Worm (Caenorhabditis elegans) whole organism, early embryonic: ENCODE measurements around the gene T07D4.5.

Experiments used
- B0310.2 ChIP-seq: sonication (generic microtip); optimal IDR thresholded peaks from 2 replicates; lab custom pipeline; 2016; ENCODE audit warnings: mild to moderate bottlenecking, missing genetic modification characterization, missing compliant biosample characterization
- F13C5.2 ChIP-seq: sonication (generic microtip); optimal IDR thresholded peaks from 2 replicates; lab custom pipeline; 2017; ENCODE audit warnings: mild to moderate bottlenecking, missing genetic modification characterization, inconsistent platforms, missing compliant biosample characterization
- aly-1 ChIP-seq: sonication (generic microtip); optimal IDR thresholded peaks from 2 replicates; lab custom pipeline; 2016; ENCODE audit warnings: missing genetic modification characterization, missing compliant biosample characterization
- ama-1 ChIP-seq: fragments of 150-350 bp; optimal IDR thresholded peaks from 2 replicates; lab custom pipeline; 2014
- ceh-13 ChIP-seq: fragments of 200-800 bp; sonication (Bioruptor generic); optimal IDR thresholded peaks from 2 replicates; lab custom pipeline; 2018; ENCODE audit warnings: mild to moderate bottlenecking, missing genetic modification characterization, missing compliant biosample characterization
- ceh-36 ChIP-seq: sonication (generic microtip); optimal IDR thresholded peaks from 2 replicates; lab custom pipeline; 2016; ENCODE audit warnings: missing genetic modification characterization, inconsistent platforms, missing compliant biosample characterization
- ets-7 ChIP-seq: sonication (generic microtip); optimal IDR thresholded peaks from 2 replicates; lab custom pipeline; 2016; ENCODE audit warnings: missing genotype, missing genetic modification characterization, missing compliant biosample characterization
- flt-1 ChIP-seq: fragments of 200-800 bp; sonication (Bioruptor generic); IDR thresholded peaks from 2 replicates; pipeline ENCODE4 v1.3.6; 2022; ENCODE audit warnings: missing genetic modification characterization, missing compliant biosample characterization
- hmbx-1 ChIP-seq: sonication (generic microtip); optimal IDR thresholded peaks from 2 replicates; lab custom pipeline; 2016; ENCODE audit warnings: mild to moderate bottlenecking, missing genetic modification characterization, missing compliant biosample characterization
- hmg-4 ChIP-seq: fragments of 200-800 bp; sonication (Bioruptor generic); optimal IDR thresholded peaks from 2 replicates; lab custom pipeline; 2018; ENCODE audit warnings: mild to moderate bottlenecking, missing genetic modification characterization, missing compliant biosample characterization
- hnd-1 ChIP-seq: sonication (generic microtip); optimal IDR thresholded peaks from 2 replicates; lab custom pipeline; 2016; ENCODE audit warnings: missing genetic modification characterization, missing compliant biosample characterization
- pes-1 ChIP-seq: fragments of 200-800 bp; sonication (Bioruptor generic); IDR thresholded peaks from 2 replicates; pipeline ENCODE4 v1.3.6; 2022; ENCODE audit warnings: missing genetic modification reagents, missing genetic modification characterization, missing compliant biosample characterization
- scrt-1 ChIP-seq: fragments of 200-800 bp; sonication (Bioruptor generic); IDR thresholded peaks from 2 replicates; pipeline ENCODE4 v1.3.6; 2022; ENCODE audit warnings: missing genetic modification characterization, missing compliant biosample characterization
- sea-1 ChIP-seq: fragments of 200-800 bp; sonication (Bioruptor generic); conservative IDR thresholded peaks from 2 replicates; pipeline ENCODE4 v1.3.6; 2022; ENCODE audit warnings: missing genetic modification characterization, missing compliant biosample characterization
- tbx-11 ChIP-seq: fragments of 200-800 bp; sonication (Bioruptor generic); IDR thresholded peaks from 2 replicates; pipeline ENCODE4 v1.3.6; 2022; ENCODE audit warnings: missing genetic modification characterization, missing compliant biosample characterization
- tbx-37 ChIP-seq: fragments of 200-800 bp; sonication (Bioruptor generic); conservative IDR thresholded peaks from 2 replicates; pipeline ENCODE4 v1.3.6; 2022; ENCODE audit warnings: missing genetic modification reagents, missing genetic modification characterization, missing compliant biosample characterization
- tra-4 ChIP-seq: sonication (generic microtip); optimal IDR thresholded peaks from 2 replicates; lab custom pipeline; 2017; ENCODE audit warnings: missing genetic modification characterization, missing compliant biosample characterization

Gene T07D4.5

ce11 chrII:8856524-8856923 is 27.6 kb downstream of the T07D4.5 start:
- no peak for TF ChIP-seq aly-1
- no peak for TF ChIP-seq tra-4 (tag; lab: Kevin White, UChicago)
- no peak for TF ChIP-seq scrt-1 (GFP tag; lab: Robert Waterston, UW)
- no peak for TF ChIP-seq sea-1
- no peak for TF ChIP-seq flt-1
- TF ChIP-seq hmg-4: no peak

ce11 chrII:8854874-8855273 is 29.3 kb downstream of the T07D4.5 start:
- TF ChIP-seq hnd-1 (tag; lab: Kevin White, UChicago) (no peak), F13C5.2 (tag; lab: Kevin White, UChicago) (no peak), hmg-4 (no peak), tbx-11 (GFP tag; lab: Robert Waterston, UW) (no peak), hmbx-1 (no peak), tbx-37 (no peak), ceh-36 (no peak), scrt-1 (GFP tag; lab: Robert Waterston, UW) (no peak), flt-1 (no peak)

- TF ChIP-seq hmg-4 (no peak), B0310.2 (tag; lab: Kevin White, UChicago) (no peak), F13C5.2 (tag; lab: Kevin White, UChicago) (no peak), sea-1 (no peak), ceh-13 (GFP tag; lab: Kevin White, UChicago) (no peak), hmbx-1 (no peak), tbx-37 (no peak), flt-1 (no peak), aly-1 (no peak), tra-4 (tag; lab: Kevin White, UChicago) (no peak), tbx-11 (GFP tag; lab: Robert Waterston, UW) (no peak)
Observed at ce11 chrII:8853960-8854359, 30.2 kb downstream of the T07D4.5 start.

ce11 chrII:8853238-8853637 is 30.9 kb downstream of the T07D4.5 start:
- no peak for TF ChIP-seq tra-4 (tag; lab: Kevin White, UChicago)
- TF ChIP-seq aly-1: no peak
- TF ChIP-seq F13C5.2 (tag; lab: Kevin White, UChicago): no peak
- no peak for TF ChIP-seq pes-1 (GFP tag; lab: Robert Waterston, UW)
- no peak for TF ChIP-seq hnd-1 (tag; lab: Kevin White, UChicago)
- no peak for TF ChIP-seq tbx-11 (GFP tag; lab: Robert Waterston, UW)
- TF ChIP-seq scrt-1 (GFP tag; lab: Robert Waterston, UW): no peak
- no peak for TF ChIP-seq hmg-4
- no peak for TF ChIP-seq ets-7
- TF ChIP-seq ceh-36: no peak
- no peak for TF ChIP-seq sea-1
- TF ChIP-seq ceh-13 (GFP tag; lab: Kevin White, UChicago): no peak

- no peak for TF ChIP-seq hmg-4
- no peak for TF ChIP-seq tra-4 (tag; lab: Kevin White, UChicago)
- TF ChIP-seq scrt-1 (GFP tag; lab: Robert Waterston, UW): no peak
- TF ChIP-seq B0310.2 (tag; lab: Kevin White, UChicago): no peak
Observed at ce11 chrII:8851996-8852587, 32.0 kb downstream of the T07D4.5 start, which contains the start of gene oac-46. Gene oac-46, minus strand, starts transcription at chrII:8852096.

- TF ChIP-seq sea-1: no peak
- no peak for TF ChIP-seq F13C5.2 (tag; lab: Kevin White, UChicago)
- TF ChIP-seq flt-1: no peak
- TF ChIP-seq tbx-37: no peak
- TF ChIP-seq pes-1 (GFP tag; lab: Robert Waterston, UW): no peak
- TF ChIP-seq ceh-36: no peak
- TF ChIP-seq hmg-4: no peak
- TF ChIP-seq ets-7: no peak
- no peak for TF ChIP-seq hnd-1 (tag; lab: Kevin White, UChicago)
- no peak for TF ChIP-seq hmbx-1
- no peak for TF ChIP-seq tbx-11 (GFP tag; lab: Robert Waterston, UW)
- TF ChIP-seq B0310.2 (tag; lab: Kevin White, UChicago): no peak
- no peak for TF ChIP-seq ama-1 (lab: Kevin White, UChicago)
- no peak for TF ChIP-seq aly-1
- no peak for TF ChIP-seq tra-4 (tag; lab: Kevin White, UChicago)
- TF ChIP-seq scrt-1 (GFP tag; lab: Robert Waterston, UW): no peak
- TF ChIP-seq ceh-13 (GFP tag; lab: Kevin White, UChicago): no peak
Observed at ce11 chrII:8848984-8849383, 35.1 kb downstream of the T07D4.5 start.

- TF ChIP-seq scrt-1 (GFP tag; lab: Robert Waterston, UW): no peak
- no peak for TF ChIP-seq ceh-36
- TF ChIP-seq ets-7: no peak
Observed at ce11 chrII:8845932-8846331, 38.2 kb downstream of the T07D4.5 start.

- no peak for TF ChIP-seq ceh-13 (GFP tag; lab: Kevin White, UChicago)
- no peak for TF ChIP-seq flt-1
Observed at ce11 chrII:8845298-8845697, 38.8 kb downstream of the T07D4.5 start, which contains the start of gene agxt-1. Gene agxt-1, plus strand, starts transcription at chrII:8845598.

- no peak for TF ChIP-seq aly-1
- no peak for TF ChIP-seq ama-1 (lab: Kevin White, UChicago)
- TF ChIP-seq tbx-37: no peak
- TF ChIP-seq B0310.2 (tag; lab: Kevin White, UChicago): no peak
- TF ChIP-seq hnd-1 (tag; lab: Kevin White, UChicago): no peak
- TF ChIP-seq hmg-4: no peak
- no peak for TF ChIP-seq sea-1
- no peak for TF ChIP-seq flt-1
- no peak for TF ChIP-seq tbx-11 (GFP tag; lab: Robert Waterston, UW)
- no peak for TF ChIP-seq ets-7
- TF ChIP-seq F13C5.2 (tag; lab: Kevin White, UChicago): no peak
- no peak for TF ChIP-seq ceh-13 (GFP tag; lab: Kevin White, UChicago)
- TF ChIP-seq pes-1 (GFP tag; lab: Robert Waterston, UW): no peak
- no peak for TF ChIP-seq tra-4 (tag; lab: Kevin White, UChicago)
- TF ChIP-seq hmbx-1: no peak
- no peak for TF ChIP-seq scrt-1 (GFP tag; lab: Robert Waterston, UW)
- TF ChIP-seq ceh-36: no peak
Observed at ce11 chrII:8844465-8845126, 39.5 kb downstream of the T07D4.5 start, which contains the start of gene F46C5.6. Gene F46C5.6, minus strand, starts transcription at chrII:8844515.
